Worm (Caenorhabditis elegans) whole organism, L1 larva: ENCODE measurements around the gene miz-1.

Experiments used
- alr-1 ChIP-seq: fragments of 200-800 bp; sonication (Bioruptor generic); optimal IDR thresholded peaks from 2 replicates; lab custom pipeline; 2018; ENCODE audit warnings: borderline replicate concordance, mild to moderate bottlenecking, missing genetic modification characterization, missing compliant biosample characterization
- aly-2 ChIP-seq: fragments of 150-350 bp; optimal IDR thresholded peaks from 2 replicates; lab custom pipeline; 2014; ENCODE audit warnings: missing biosample characterization, missing genetic modification characterization
- dsc-1 ChIP-seq: sonication (generic microtip); optimal IDR thresholded peaks from 2 replicates; lab custom pipeline; 2016; ENCODE audit warnings: mild to moderate bottlenecking, missing genetic modification characterization, missing compliant biosample characterization
- egl-13 ChIP-seq: sonication (generic microtip); optimal IDR thresholded peaks from 2 replicates; lab custom pipeline; 2016; ENCODE audit warnings: missing genotype, missing genetic modification reagents, missing genetic modification characterization, missing compliant biosample characterization
- egl-27 ChIP-seq, 2 experiments: fragments of 150-350 bp in 1 of 2; sonication (generic microtip); optimal IDR thresholded peaks; 3 replicates each; lab custom pipeline; 2017 to 2018; ENCODE audit warnings: missing biosample characterization in 2 of 2, missing genetic modification characterization in 2 of 2, missing genetic modification reagents in 2 of 2
- elt-3 ChIP-seq, 6 experiments: fragments of 150-350 bp in 1 of 6; sonication (generic microtip); optimal IDR thresholded peaks; 2 replicates each; lab custom pipeline; 2017 to 2018; ENCODE audit warnings: missing biosample characterization in 6 of 6, missing genetic modification characterization in 6 of 6, inconsistent platforms in 1 of 6
- ets-5 ChIP-seq: fragments of 200-800 bp; sonication (Bioruptor generic); IDR thresholded peaks from 2 replicates; pipeline ENCODE4 v1.3.6; 2022; ENCODE audit warnings: missing genetic modification characterization, missing compliant biosample characterization
- hlh-4 ChIP-seq: sonication (generic microtip); optimal IDR thresholded peaks from 2 replicates; lab custom pipeline; 2016; ENCODE audit warnings: mild to moderate bottlenecking, missing genetic modification characterization, missing compliant biosample characterization
- lin-35 ChIP-seq, 2 experiments: fragments of 150-350 bp; optimal IDR thresholded peaks; 2 replicates each; lab custom pipeline; 2014; ENCODE audit warnings: missing biosample characterization in 2 of 2, missing genetic modification characterization in 2 of 2, missing genetic modification reagents in 2 of 2
- nhr-237 ChIP-seq: fragments of 150-350 bp; optimal IDR thresholded peaks from 2 replicates; lab custom pipeline; 2014; ENCODE audit warnings: missing biosample characterization, missing genetic modification characterization
- nhr-71 ChIP-seq: sonication (generic microtip); optimal IDR thresholded peaks from 2 replicates; lab custom pipeline; 2016; ENCODE audit warnings: mild to moderate bottlenecking, missing genetic modification characterization, moderate library complexity, missing compliant biosample characterization
- nhr-84 ChIP-seq: sonication (generic microtip); optimal IDR thresholded peaks from 2 replicates; lab custom pipeline; 2017; ENCODE audit warnings: missing biosample characterization, missing genetic modification characterization
- nhr-85 ChIP-seq: sonication (generic microtip); peaks from one replicate; lab custom pipeline; 2016; ENCODE audit warnings: missing genetic modification characterization, inconsistent platforms, missing compliant biosample characterization
- pqm-1 ChIP-seq: sonication (generic microtip); optimal IDR thresholded peaks from 3 replicates; lab custom pipeline; 2017; ENCODE audit warnings: missing biosample characterization, missing genetic modification characterization
- sup-37 ChIP-seq: fragments of 200-800 bp; sonication (Bioruptor generic); optimal IDR thresholded peaks from 2 replicates; lab custom pipeline; 2018; ENCODE audit warnings: mild to moderate bottlenecking, missing genetic modification characterization, missing compliant biosample characterization
- unc-86 ChIP-seq: sonication (generic microtip); optimal IDR thresholded peaks from 2 replicates; lab custom pipeline; 2016; ENCODE audit warnings: missing genetic modification characterization, missing compliant biosample characterization

The miz-1 gene

DNA sequence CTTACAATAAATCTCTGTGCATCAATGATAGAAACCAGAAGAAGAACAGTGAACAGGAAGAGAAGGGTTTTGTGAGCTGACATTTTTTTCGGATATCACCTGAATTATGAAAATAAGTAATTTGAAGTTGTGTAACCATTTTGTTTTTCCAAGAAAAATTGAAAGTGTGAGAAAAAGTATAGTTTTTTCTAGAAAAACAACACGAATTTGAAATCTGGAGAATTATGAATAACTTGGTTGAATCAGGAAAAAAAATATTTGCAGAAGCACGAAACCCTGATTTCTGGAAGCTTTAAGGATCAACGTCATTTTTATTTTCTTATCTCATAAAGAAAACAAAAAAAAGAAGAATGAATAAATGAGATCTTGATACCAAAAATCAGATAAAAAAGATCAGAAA is 62.3 kb downstream of the miz-1 start, which contains the start of gene F13E9.12:
Gene F13E9.12, minus strand, starts transcription at position 101 of the 400 bp plus-strand sequence.
- TF ChIP-seq nhr-84 (tag; lab: Kevin White, UChicago) (no peak), egl-13 (tag; lab: Kevin White, UChicago) (no peak), elt-3 (tag; optimal IDR thresholded peaks at IDR 0.05; lab: Kevin White, UChicago) (no peak), lin-35 (GFP tag; optimal IDR thresholded peaks at IDR 0.05; lab: Kevin White, UChicago) (no peak), egl-27 (tag; optimal IDR thresholded peaks at IDR 0.05; lab: Kevin White, UChicago) (no peak), pqm-1 (tag; lab: Kevin White, UChicago) (no peak), hlh-4 (tag; lab: Kevin White, UChicago) (no peak), nhr-237 (no peak), unc-86 (no peak), dsc-1 (tag; lab: Kevin White, UChicago) (no peak), alr-1 (no peak), ets-5 (no peak), sup-37 (GFP tag; lab: Kevin White, UChicago) (no peak), nhr-85 (no peak), aly-2 (tag; lab: Kevin White, UChicago) (no peak), nhr-71 (tag; lab: Kevin White, UChicago) (no peak)
